Worm (Caenorhabditis elegans) whole organism, early embryonic: ENCODE results near the gene C35B1.7.

ENCODE experiments used
- B0310.2 ChIP-seq: sonication (generic microtip); optimal IDR thresholded peaks from 2 replicates; lab custom pipeline; 2016; ENCODE audit warnings: mild to moderate bottlenecking, missing genetic modification characterization, missing compliant biosample characterization
- ama-1 ChIP-seq: fragments of 150-350 bp; optimal IDR thresholded peaks from 2 replicates; lab custom pipeline; 2014
- ceh-13 ChIP-seq: fragments of 200-800 bp; sonication (Bioruptor generic); optimal IDR thresholded peaks from 2 replicates; lab custom pipeline; 2018; ENCODE audit warnings: mild to moderate bottlenecking, missing genetic modification characterization, missing compliant biosample characterization
- flt-1 ChIP-seq: fragments of 200-800 bp; sonication (Bioruptor generic); IDR thresholded peaks from 2 replicates; pipeline ENCODE4 v1.3.6; 2022; ENCODE audit warnings: missing genetic modification characterization, missing compliant biosample characterization
- hnd-1 ChIP-seq: sonication (generic microtip); optimal IDR thresholded peaks from 2 replicates; lab custom pipeline; 2016; ENCODE audit warnings: missing genetic modification characterization, missing compliant biosample characterization
- pes-1 ChIP-seq: fragments of 200-800 bp; sonication (Bioruptor generic); IDR thresholded peaks from 2 replicates; pipeline ENCODE4 v1.3.6; 2022; ENCODE audit warnings: missing genetic modification reagents, missing genetic modification characterization, missing compliant biosample characterization
- sea-1 ChIP-seq: fragments of 200-800 bp; sonication (Bioruptor generic); conservative IDR thresholded peaks from 2 replicates; pipeline ENCODE4 v1.3.6; 2022; ENCODE audit warnings: missing genetic modification characterization, missing compliant biosample characterization
- tbx-11 ChIP-seq: fragments of 200-800 bp; sonication (Bioruptor generic); IDR thresholded peaks from 2 replicates; pipeline ENCODE4 v1.3.6; 2022; ENCODE audit warnings: missing genetic modification characterization, missing compliant biosample characterization
- tbx-37 ChIP-seq: fragments of 200-800 bp; sonication (Bioruptor generic); conservative IDR thresholded peaks from 2 replicates; pipeline ENCODE4 v1.3.6; 2022; ENCODE audit warnings: missing genetic modification reagents, missing genetic modification characterization, missing compliant biosample characterization
- tra-4 ChIP-seq: sonication (generic microtip); optimal IDR thresholded peaks from 2 replicates; lab custom pipeline; 2017; ENCODE audit warnings: missing genetic modification characterization, missing compliant biosample characterization

DNA sequence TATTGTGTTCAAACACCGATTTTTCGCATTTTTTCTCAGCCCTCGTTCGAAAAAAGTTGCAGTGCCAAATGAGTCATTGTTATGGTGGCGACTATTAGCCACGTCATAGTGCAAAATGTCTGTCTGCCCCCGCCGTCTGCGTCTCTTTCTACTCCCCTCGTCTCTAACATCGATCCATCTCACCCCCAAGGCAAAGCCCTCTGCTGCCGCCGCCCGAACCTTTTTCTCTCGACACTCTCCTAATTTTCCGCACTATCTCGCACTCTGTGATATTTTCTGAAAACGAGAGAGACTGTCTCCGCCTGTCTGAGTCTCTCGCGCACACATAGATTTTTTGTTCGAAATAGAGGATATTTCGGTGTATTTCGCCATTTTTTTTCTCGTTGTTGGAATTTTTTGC, 15.8 kb upstream of the C35B1.7 start:
- no peak for TF ChIP-seq B0310.2 (tag; lab: Kevin White, UChicago)
- TF ChIP-seq flt-1 (GFP tag; lab: Robert Waterston, UW) = no peak
- TF ChIP-seq sea-1 (GFP tag; lab: Robert Waterston, UW) = no peak
- TF ChIP-seq ceh-13 (GFP tag; lab: Kevin White, UChicago) = no peak
- TF ChIP-seq pes-1 (GFP tag; lab: Robert Waterston, UW) = no peak
- TF ChIP-seq tbx-37 (GFP tag; lab: Robert Waterston, UW) = no peak
- no peak for TF ChIP-seq ama-1
- no peak for TF ChIP-seq hnd-1 (tag; lab: Kevin White, UChicago)
- TF ChIP-seq tbx-11 (GFP tag; lab: Robert Waterston, UW) = no peak
- TF ChIP-seq tra-4 (tag; lab: Kevin White, UChicago) = no peak
